Worm (Caenorhabditis elegans) whole organism, L4 larva: ENCODE measurements around the gene T25D10.1.

Experiments used
- D1046.2 ChIP-seq: fragments of 200-800 bp; sonication (Bioruptor generic); IDR thresholded peaks from 2 replicates; pipeline ENCODE4 v1.3.6; 2022; ENCODE audit warnings: missing genetic modification characterization, missing compliant biosample characterization
- F10B5.3 ChIP-seq: sonication (generic microtip); optimal IDR thresholded peaks from 2 replicates; lab custom pipeline; 2016; ENCODE audit warnings: mild to moderate bottlenecking, missing genetic modification characterization, missing compliant biosample characterization
- F37D6.2 ChIP-seq: sonication (generic microtip); optimal IDR thresholded peaks from 2 replicates; lab custom pipeline; 2016; ENCODE audit warnings: mild to moderate bottlenecking, missing genetic modification characterization, missing compliant biosample characterization
- F49E8.2 ChIP-seq: sonication (generic microtip); optimal IDR thresholded peaks from 2 replicates; lab custom pipeline; 2016; ENCODE audit warnings: missing compliant biosample characterization, mild to moderate bottlenecking, missing genetic modification characterization, borderline replicate concordance
- T20F7.1 ChIP-seq: fragments of 200-800 bp; sonication (Bioruptor generic); optimal IDR thresholded peaks from 2 replicates; lab custom pipeline; 2018; ENCODE audit warnings: mild to moderate bottlenecking, missing genetic modification characterization, missing compliant biosample characterization
- Y48G9A.11 ChIP-seq: fragments of 200-800 bp; sonication (Bioruptor generic); IDR thresholded peaks from 2 replicates; pipeline ENCODE4 v1.3.6; 2022; ENCODE audit warnings: missing genetic modification reagents, missing genetic modification characterization, missing compliant biosample characterization
- ZK337.2 ChIP-seq: fragments of 200-800 bp; sonication (Bioruptor generic); IDR thresholded peaks from 2 replicates; pipeline ENCODE4 v1.3.6; 2022; ENCODE audit warnings: missing genetic modification reagents, missing genetic modification characterization, missing compliant biosample characterization
- ZK546.5 ChIP-seq, 2 experiments: sonication (generic microtip); optimal IDR thresholded peaks; 2 replicates each; lab custom pipeline; 2017; ENCODE audit warnings: missing biosample characterization in 2 of 2, missing genetic modification characterization in 2 of 2
- aha-1 ChIP-seq: fragments of 150-350 bp; peaks from one replicate; lab custom pipeline; 2014; ENCODE audit warnings: missing biosample characterization, missing genetic modification characterization
- arid-1 ChIP-seq: fragments of 200-800 bp; sonication (Bioruptor generic); conservative IDR thresholded peaks from 2 replicates; pipeline ENCODE4 v1.3.6; 2022; ENCODE audit warnings: missing genetic modification reagents, missing genetic modification characterization, missing compliant biosample characterization
- ceh-20 ChIP-seq: fragments of 200-800 bp; sonication (Bioruptor generic); IDR thresholded peaks from 2 replicates; pipeline ENCODE4 v1.3.6; 2022; ENCODE audit warnings: missing genetic modification reagents, missing genetic modification characterization, missing compliant biosample characterization
- ceh-28 ChIP-seq: fragments of 150-350 bp; optimal IDR thresholded peaks from 2 replicates; lab custom pipeline; 2014; ENCODE audit warnings: missing biosample characterization, missing genetic modification reagents, missing genetic modification characterization
- ceh-32 ChIP-seq: sonication (generic microtip); optimal IDR thresholded peaks from 2 replicates; lab custom pipeline; 2016; ENCODE audit warnings: mild to moderate bottlenecking, missing genetic modification characterization, missing compliant biosample characterization; ENCODE audit not compliant: poor library complexity
- ceh-44 ChIP-seq: fragments of 200-800 bp; sonication (Bioruptor generic); IDR thresholded peaks from 2 replicates; pipeline ENCODE4 v1.3.6; 2022; ENCODE audit warnings: missing genetic modification reagents, missing genetic modification characterization, missing compliant biosample characterization
- ctbp-1 ChIP-seq: fragments of 200-800 bp; sonication (Bioruptor generic); IDR thresholded peaks from 2 replicates; pipeline ENCODE4 v1.3.6; 2022; ENCODE audit warnings: missing genetic modification reagents, missing genetic modification characterization, missing compliant biosample characterization
- daf-16 ChIP-seq, 3 experiments: sonication (generic microtip); optimal IDR thresholded peaks; 2 replicates each; lab custom pipeline; 2016 to 2017; ENCODE audit warnings: missing genetic modification characterization in 3 of 3, missing genetic modification reagents in 3 of 3, mild to moderate bottlenecking in 2 of 3, missing compliant biosample characterization in 2 of 3, missing biosample characterization in 1 of 3, moderate library complexity in 1 of 3
- daf-19 ChIP-seq: fragments of 200-800 bp; sonication (Bioruptor generic); conservative IDR thresholded peaks from 2 replicates; pipeline ENCODE4 v1.3.6; 2022; ENCODE audit warnings: missing genetic modification characterization, missing compliant biosample characterization
- duxl-1 ChIP-seq: sonication (generic microtip); optimal IDR thresholded peaks from 2 replicates; lab custom pipeline; 2016; ENCODE audit warnings: mild to moderate bottlenecking, missing genetic modification characterization, moderate library complexity, missing compliant biosample characterization; ENCODE audit not compliant: poor library complexity
- dve-1 ChIP-seq: sonication (generic microtip); optimal IDR thresholded peaks from 2 replicates; lab custom pipeline; 2017; ENCODE audit warnings: antibody characterized with exemption, mild to moderate bottlenecking, missing genetic modification characterization, missing compliant biosample characterization; ENCODE audit not compliant: insufficient read depth
- fos-1 ChIP-seq: fragments of 150-350 bp; optimal IDR thresholded peaks from 2 replicates; lab custom pipeline; 2014; ENCODE audit warnings: missing biosample characterization, missing genetic modification characterization
- lim-7 ChIP-seq: fragments of 200-800 bp; sonication (Bioruptor generic); IDR thresholded peaks from 2 replicates; pipeline ENCODE4 v1.3.6; 2022; ENCODE audit warnings: missing genetic modification characterization, missing compliant biosample characterization
- lin-15B ChIP-seq: fragments of 150-350 bp; sonication (generic microtip); optimal IDR thresholded peaks from 3 replicates; lab custom pipeline; 2014; ENCODE audit warnings: missing biosample characterization, missing genetic modification characterization
- lin-39 ChIP-seq: fragments of 150-350 bp; optimal IDR thresholded peaks from 2 replicates; lab custom pipeline; 2014; ENCODE audit warnings: missing biosample characterization, missing genetic modification reagents, missing genetic modification characterization
- lsy-2 ChIP-seq, 2 experiments: fragments of 150-350 bp in 1 of 2; sonication (generic microtip) in 1 of 2; optimal IDR thresholded peaks; 2 replicates each; lab custom pipeline; 2014 to 2017; ENCODE audit warnings: missing biosample characterization in 2 of 2, missing genetic modification characterization in 2 of 2
- madf-5 ChIP-seq, 2 experiments: fragments of 200-800 bp; sonication (Bioruptor generic); IDR thresholded peaks; 2 replicates each; pipeline ENCODE4 v1.3.6; 2022; ENCODE audit warnings: missing compliant biosample characterization in 2 of 2, missing genetic modification characterization in 2 of 2
- mdl-1 ChIP-seq, 2 experiments: fragments of 150-350 bp in 1 of 2; sonication (generic microtip) in 1 of 2; optimal IDR thresholded peaks; 2 replicates each; lab custom pipeline; 2014 to 2017; ENCODE audit warnings: missing biosample characterization in 2 of 2, missing genetic modification characterization in 2 of 2
- nhr-10 ChIP-seq: fragments of 150-350 bp; optimal IDR thresholded peaks from 2 replicates; lab custom pipeline; 2014; ENCODE audit warnings: missing biosample characterization, missing genetic modification characterization
- nhr-111 ChIP-seq: fragments of 200-800 bp; sonication (Bioruptor generic); optimal IDR thresholded peaks from 2 replicates; lab custom pipeline; 2018; ENCODE audit warnings: mild to moderate bottlenecking, missing genetic modification characterization, missing compliant biosample characterization
- nhr-237 ChIP-seq: sonication (generic microtip); optimal IDR thresholded peaks from 2 replicates; lab custom pipeline; 2017; ENCODE audit warnings: missing biosample characterization, missing genetic modification characterization
- nhr-28 ChIP-seq: fragments of 150-350 bp; optimal IDR thresholded peaks from 2 replicates; lab custom pipeline; 2014; ENCODE audit warnings: missing biosample characterization, missing genetic modification characterization
- nhr-41 ChIP-seq: fragments of 200-800 bp; sonication (Bioruptor generic); IDR thresholded peaks from 2 replicates; pipeline ENCODE4 v1.3.6; 2022; ENCODE audit warnings: missing genetic modification reagents, missing genetic modification characterization, missing compliant biosample characterization
- nhr-6 ChIP-seq: fragments of 150-350 bp; optimal IDR thresholded peaks from 2 replicates; lab custom pipeline; 2014; ENCODE audit warnings: missing biosample characterization, missing genetic modification characterization
- nhr-77 ChIP-seq: fragments of 150-350 bp; optimal IDR thresholded peaks from 2 replicates; lab custom pipeline; 2014; ENCODE audit warnings: missing biosample characterization, missing genetic modification characterization
- pha-4 ChIP-seq, 2 experiments: fragments of 150-350 bp in 1 of 2; fragments of 200-800 bp in 1 of 2; sonication (Bioruptor generic) in 1 of 2; IDR thresholded peaks in 1 of 2; optimal IDR thresholded peaks in 1 of 2; 2 replicates each; pipeline versions ENCODE4 v1.3.6 to Lab custom; 2014 to 2022; ENCODE audit warnings: missing genetic modification characterization in 2 of 2, missing genetic modification reagents in 2 of 2, missing biosample characterization in 1 of 2, missing compliant biosample characterization in 1 of 2
- snpc-1.2 ChIP-seq: fragments of 200-800 bp; sonication (Bioruptor generic); IDR thresholded peaks from 2 replicates; pipeline ENCODE4 v1.3.6; 2022; ENCODE audit warnings: missing genetic modification reagents, missing genetic modification characterization, missing compliant biosample characterization
- snpc-4 ChIP-seq: fragments of 150-350 bp; optimal IDR thresholded peaks from 2 replicates; lab custom pipeline; 2014; ENCODE audit warnings: missing biosample characterization, missing genetic modification characterization
- spr-1 ChIP-seq: sonication (generic microtip); optimal IDR thresholded peaks from 2 replicates; lab custom pipeline; 2016; ENCODE audit warnings: mild to moderate bottlenecking, missing genetic modification characterization, missing compliant biosample characterization
- zip-11 ChIP-seq: fragments of 200-800 bp; sonication (Bioruptor generic); IDR thresholded peaks from 2 replicates; pipeline ENCODE4 v1.3.6; 2022; ENCODE audit warnings: missing genetic modification characterization, missing compliant biosample characterization
- zip-2 ChIP-seq: fragments of 150-350 bp; optimal IDR thresholded peaks from 2 replicates; lab custom pipeline; 2014; ENCODE audit warnings: missing biosample characterization, missing genetic modification characterization

Gene T25D10.1

DNA sequence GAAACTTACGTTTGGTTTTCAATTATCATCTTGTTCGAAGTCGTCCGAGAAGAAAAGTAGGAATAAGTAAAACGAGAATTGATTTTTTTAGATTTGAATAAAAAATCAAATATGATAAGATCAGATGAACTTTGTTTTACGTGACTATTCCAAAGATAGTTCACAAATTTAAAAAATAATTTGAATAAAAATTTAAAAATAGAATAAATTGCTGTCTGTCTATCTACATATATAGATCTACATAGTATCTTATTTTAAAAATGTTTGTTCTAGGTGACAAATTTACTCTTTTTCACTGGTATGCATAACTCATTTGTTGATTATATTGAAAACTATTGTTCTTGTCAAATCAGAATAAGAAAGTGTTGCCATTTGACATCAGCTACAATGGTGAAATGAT lies 15.3 kb upstream of the T25D10.1 start, which contains the start of gene F58F12.2:
Gene F58F12.2, minus strand, starts transcription at position 101 of the 400 bp plus-strand sequence.
- TF ChIP-seq F10B5.3 (no peak), ZK337.2 (GFP tag; lab: Robert Waterston, UW) (no peak), nhr-41 (no peak), snpc-4 (tag; lab: Kevin White, UChicago) (no peak), Y48G9A.11 (no peak), pha-4 (GFP tag; IDR thresholded peaks at IDR 0.05; lab: Robert Waterston, UW) (no peak), pha-4 (tag; optimal IDR thresholded peaks at IDR 0.05; lab: Kevin White, UChicago) (no peak)
- TF ChIP-seq, all 104 proteins: peak for 0

DNA sequence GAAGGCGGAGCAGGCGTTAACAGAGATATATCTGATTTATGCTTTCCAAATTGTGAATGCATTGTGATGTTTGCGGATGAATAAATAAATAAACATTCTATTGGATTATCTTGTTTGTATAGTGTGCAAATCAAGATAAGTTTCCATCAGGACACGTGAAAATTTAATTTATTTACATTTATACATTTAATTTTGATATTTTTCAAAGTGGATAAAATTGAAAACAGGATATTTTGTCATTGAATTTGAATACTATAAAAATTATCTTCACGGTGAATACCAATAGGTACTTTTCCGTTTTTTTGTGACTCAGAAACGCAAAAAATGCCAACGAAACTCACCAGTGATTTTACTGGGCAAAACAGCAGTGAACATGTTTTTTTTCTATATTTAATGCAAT lies 12.0 kb upstream of the T25D10.1 start, which contains the start of gene F58F12.3:
Gene F58F12.3, minus strand, starts transcription at position 101 of the 400 bp plus-strand sequence.
- TF ChIP-seq mdl-1 (tag; optimal IDR thresholded peaks at IDR 0.05; lab: Kevin White, UChicago) (no peak), nhr-237 (tag; lab: Kevin White, UChicago) (no peak), lim-7 (GFP tag; lab: Robert Waterston, UW) (no peak), nhr-6 (tag; lab: Kevin White, UChicago) (no peak), nhr-111 (GFP tag; lab: Kevin White, UChicago) (no peak), F49E8.2 (tag; lab: Kevin White, UChicago) (no peak), zip-2 (no peak), duxl-1 (no peak), nhr-28 (tag; lab: Kevin White, UChicago) (no peak), nhr-10 (tag; lab: Kevin White, UChicago) (no peak), ceh-44 (GFP tag; lab: Robert Waterston, UW) (no peak), arid-1 (no peak), lin-39 (tag; lab: Kevin White, UChicago) (no peak), ceh-32 (tag; lab: Kevin White, UChicago) (no peak), snpc-1.2 (no peak), T20F7.1 (no peak), spr-1 (tag; lab: Kevin White, UChicago) (no peak), zip-11 (GFP tag; lab: Robert Waterston, UW) (no peak), aha-1 (no peak), fos-1 (tag; lab: Kevin White, UChicago) (no peak)

DNA sequence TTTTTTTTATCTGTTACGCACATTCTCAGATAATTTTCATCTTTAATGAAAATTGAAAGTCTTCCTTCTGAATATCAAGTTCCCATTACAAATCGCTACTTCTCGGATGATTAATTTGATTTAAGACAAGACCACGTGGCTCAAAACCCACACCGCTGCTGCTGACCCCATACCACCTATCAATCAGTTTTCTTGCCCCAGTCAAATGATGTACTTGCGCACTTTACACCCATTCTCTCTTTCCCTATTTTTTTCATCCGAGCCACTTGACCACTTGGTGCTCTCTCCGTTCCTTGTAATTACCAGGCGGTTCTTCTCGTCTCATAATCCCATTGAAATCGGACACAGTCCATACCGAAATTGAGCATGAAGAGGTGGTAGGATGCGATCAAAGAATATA lies 9.2 kb upstream of the T25D10.1 start:
- no peak for TF ChIP-seq ZK546.5 (tag; optimal IDR thresholded peaks at IDR 0.05; lab: Kevin White, UChicago)
- TF ChIP-seq nhr-28 (tag; lab: Kevin White, UChicago): no peak
- TF ChIP-seq ceh-20 (GFP tag; lab: Robert Waterston, UW): no peak
- no peak for TF ChIP-seq nhr-77 (tag; lab: Kevin White, UChicago)
- no peak for TF ChIP-seq pha-4 (GFP tag; IDR thresholded peaks at IDR 0.05; lab: Robert Waterston, UW)
- no peak for TF ChIP-seq pha-4 (tag; optimal IDR thresholded peaks at IDR 0.05; lab: Kevin White, UChicago)
- TF ChIP-seq daf-19 (GFP tag; lab: Robert Waterston, UW): no peak

- TF ChIP-seq lin-15B (no peak), F37D6.2 (tag; lab: Kevin White, UChicago) (no peak), dve-1 (tag; lab: Kevin White, UChicago) (no peak), D1046.2 (GFP tag; lab: Robert Waterston, UW) (no peak), ctbp-1 (GFP tag; lab: Robert Waterston, UW) (no peak), madf-5 (GFP tag; IDR thresholded peaks at IDR 0.05; lab: Robert Waterston, UW) (no peak), daf-16 (GFP tag; optimal IDR thresholded peaks at IDR 0.05; lab: Kevin White, UChicago) (no peak), daf-16 (tag; optimal IDR thresholded peaks at IDR 0.05; lab: Kevin White, UChicago) (no peak), ceh-28 (tag; lab: Kevin White, UChicago) (no peak), duxl-1 (no peak), Y48G9A.11 (no peak), ceh-44 (GFP tag; lab: Robert Waterston, UW) (no peak), lsy-2 (tag; optimal IDR thresholded peaks at IDR 0.05; lab: Kevin White, UChicago) (no peak)
Observed at ce11 chrII:6398406-6398805, 4.8 kb upstream of the T25D10.1 start, which contains the start of gene zig-10. Gene zig-10, plus strand, starts transcription at chrII:6398706.
